Worm (Caenorhabditis elegans): ENCODE measurements around the gene M163.9.

DNA sequence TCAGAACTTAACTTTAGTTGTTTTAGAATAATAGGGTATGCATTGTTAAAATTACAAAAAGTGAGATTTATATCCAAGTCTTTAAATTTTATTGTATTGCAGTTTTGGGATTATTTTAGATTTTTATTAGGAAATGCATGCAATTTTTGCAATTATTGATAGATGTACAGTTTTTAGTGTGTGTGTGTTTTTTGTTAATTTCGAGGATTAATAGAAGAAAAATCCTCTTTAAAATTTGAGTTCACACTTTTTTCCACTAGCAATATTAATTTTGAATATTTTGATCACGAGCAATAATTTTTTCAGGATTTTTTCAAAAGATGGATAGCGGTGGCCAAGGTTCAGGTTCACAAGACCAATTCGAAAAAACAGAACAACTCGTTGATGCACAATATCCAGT lies 21.5 kb upstream of the M163.9 start, which contains the start of gene jmjd-3.2:
- no peak for TF ChIP-seq K09A11.1 (tag; optimal IDR thresholded peaks at IDR 0.05; ENCODE audit: insufficient read depth)
- no peak for TF ChIP-seq ceh-6 (GFP tag; optimal IDR thresholded peaks at IDR 0.05)
- TF ChIP-seq hlh-13 (GFP tag; optimal IDR thresholded peaks at IDR 0.05), result no peak
- TF ChIP-seq ceh-45 (GFP tag; IDR thresholded peaks at IDR 0.05), result no peak

Data from whole organism, late embryonic.